Worm (Caenorhabditis elegans) whole organism, L2 larva: ENCODE data around the gene Y57G7A.6.

Experiments used
- C34F6.9 ChIP-seq: fragments of 150-350 bp; optimal IDR thresholded peaks from 2 replicates; lab custom pipeline; 2014; ENCODE audit warnings: missing biosample characterization, missing genetic modification characterization
- F13H6.1 ChIP-seq: sonication (generic microtip); optimal IDR thresholded peaks from 2 replicates; lab custom pipeline; 2016; ENCODE audit warnings: missing genetic modification characterization, missing compliant biosample characterization
- R02D3.7 ChIP-seq: fragments of 150-350 bp; optimal IDR thresholded peaks from 2 replicates; lab custom pipeline; 2014; ENCODE audit warnings: missing biosample characterization, missing genetic modification characterization
- Y55F3AM.14 ChIP-seq: fragments of 200-800 bp; sonication (Bioruptor generic); optimal IDR thresholded peaks from 2 replicates; lab custom pipeline; 2018; ENCODE audit warnings: mild to moderate bottlenecking, missing genetic modification characterization, missing compliant biosample characterization
- ZK546.5 ChIP-seq: sonication (generic microtip); optimal IDR thresholded peaks from 2 replicates; lab custom pipeline; 2017; ENCODE audit warnings: missing biosample characterization, missing genetic modification characterization
- alr-1 ChIP-seq: fragments of 150-350 bp; optimal IDR thresholded peaks from 2 replicates; lab custom pipeline; 2014; ENCODE audit warnings: missing biosample characterization, missing genetic modification characterization
- aly-2 ChIP-seq: fragments of 150-350 bp; optimal IDR thresholded peaks from 2 replicates; lab custom pipeline; 2014; ENCODE audit warnings: missing biosample characterization, missing genetic modification characterization
- ceh-16 ChIP-seq: fragments of 150-350 bp; optimal IDR thresholded peaks from 2 replicates; lab custom pipeline; 2014; ENCODE audit warnings: missing biosample characterization, missing genetic modification characterization
- ceh-82 ChIP-seq: fragments of 150-350 bp; optimal IDR thresholded peaks from 2 replicates; lab custom pipeline; 2014; ENCODE audit warnings: missing biosample characterization, missing genetic modification characterization
- crh-2 ChIP-seq: sonication (generic microtip); optimal IDR thresholded peaks from 2 replicates; lab custom pipeline; 2017; ENCODE audit warnings: missing biosample characterization, missing genetic modification characterization
- egl-27 ChIP-seq: sonication (generic microtip); optimal IDR thresholded peaks from 3 replicates; lab custom pipeline; 2017; ENCODE audit warnings: missing biosample characterization, missing genetic modification reagents, missing genetic modification characterization
- elt-1 ChIP-seq: fragments of 150-350 bp; optimal IDR thresholded peaks from 2 replicates; lab custom pipeline; 2014; ENCODE audit warnings: missing biosample characterization, missing genetic modification characterization
- elt-3 ChIP-seq: sonication (generic microtip); optimal IDR thresholded peaks from 2 replicates; lab custom pipeline; 2017; ENCODE audit warnings: missing biosample characterization, missing genetic modification characterization
- fos-1 ChIP-seq: fragments of 150-350 bp; optimal IDR thresholded peaks from 2 replicates; lab custom pipeline; 2014; ENCODE audit warnings: missing biosample characterization, missing genetic modification characterization
- gmeb-1 ChIP-seq: fragments of 150-350 bp; optimal IDR thresholded peaks from 2 replicates; lab custom pipeline; 2014; ENCODE audit warnings: missing biosample characterization, missing genetic modification characterization
- lin-11 ChIP-seq: fragments of 150-350 bp; sonication (generic microtip); optimal IDR thresholded peaks from 2 replicates; lab custom pipeline; 2014; ENCODE audit warnings: missing biosample characterization, missing genetic modification characterization, inconsistent platforms, mixed read lengths
- lin-13 ChIP-seq: fragments of 150-350 bp; optimal IDR thresholded peaks from 2 replicates; lab custom pipeline; 2014; ENCODE audit warnings: missing biosample characterization, missing genetic modification reagents, missing genetic modification characterization
- lin-39 ChIP-seq: fragments of 150-350 bp; optimal IDR thresholded peaks from 2 replicates; lab custom pipeline; 2014; ENCODE audit warnings: missing biosample characterization, missing genetic modification reagents, missing genetic modification characterization
- lsy-2 ChIP-seq, 2 experiments: fragments of 150-350 bp in 1 of 2; sonication (generic microtip) in 1 of 2; optimal IDR thresholded peaks; 2 replicates each; lab custom pipeline; 2014 to 2017; ENCODE audit warnings: missing biosample characterization in 2 of 2, missing genetic modification characterization in 2 of 2
- mab-5 ChIP-seq: fragments of 150-350 bp; optimal IDR thresholded peaks from 2 replicates; lab custom pipeline; 2014; ENCODE audit warnings: missing biosample characterization, missing genetic modification characterization
- mbf-1 ChIP-seq: sonication (generic microtip); optimal IDR thresholded peaks from 2 replicates; lab custom pipeline; 2017; ENCODE audit warnings: missing biosample characterization, missing genetic modification characterization
- mdl-1 ChIP-seq, 2 experiments: fragments of 150-350 bp in 1 of 2; sonication (generic microtip) in 1 of 2; optimal IDR thresholded peaks; 2 replicates each; lab custom pipeline; 2017; ENCODE audit warnings: missing biosample characterization in 2 of 2, missing genetic modification characterization in 2 of 2
- nhr-10 ChIP-seq: sonication (generic microtip); optimal IDR thresholded peaks from 2 replicates; lab custom pipeline; 2017; ENCODE audit warnings: missing biosample characterization, missing genetic modification characterization
- nhr-12 ChIP-seq: fragments of 150-350 bp; optimal IDR thresholded peaks from 2 replicates; lab custom pipeline; 2014; ENCODE audit warnings: missing biosample characterization, missing genetic modification characterization
- nhr-129 ChIP-seq: fragments of 150-350 bp; optimal IDR thresholded peaks from 2 replicates; lab custom pipeline; 2014; ENCODE audit warnings: missing biosample characterization, missing genetic modification characterization
- nhr-21 ChIP-seq: fragments of 150-350 bp; optimal IDR thresholded peaks from 2 replicates; lab custom pipeline; 2014; ENCODE audit warnings: missing biosample characterization, missing genetic modification characterization
- nhr-23 ChIP-seq: fragments of 150-350 bp; optimal IDR thresholded peaks from 2 replicates; lab custom pipeline; 2014; ENCODE audit warnings: missing biosample characterization, missing genetic modification reagents, missing genetic modification characterization
- nhr-237 ChIP-seq: fragments of 150-350 bp; optimal IDR thresholded peaks from 2 replicates; lab custom pipeline; 2014; ENCODE audit warnings: missing biosample characterization, missing genetic modification characterization
- nhr-25 ChIP-seq: fragments of 150-350 bp; sonication (generic microtip); optimal IDR thresholded peaks from 3 replicates; lab custom pipeline; 2014; ENCODE audit warnings: missing biosample characterization, missing genetic modification characterization
- nhr-6 ChIP-seq: fragments of 150-350 bp; optimal IDR thresholded peaks from 2 replicates; lab custom pipeline; 2014; ENCODE audit warnings: missing biosample characterization, missing genetic modification characterization
- nhr-77 ChIP-seq: fragments of 150-350 bp; optimal IDR thresholded peaks from 2 replicates; lab custom pipeline; 2014; ENCODE audit warnings: missing biosample characterization, missing genetic modification characterization
- peb-1 ChIP-seq: fragments of 150-350 bp; optimal IDR thresholded peaks from 2 replicates; lab custom pipeline; 2014; ENCODE audit warnings: missing biosample characterization, missing genetic modification characterization
- sem-4 ChIP-seq: fragments of 150-350 bp; optimal IDR thresholded peaks from 2 replicates; lab custom pipeline; 2014; ENCODE audit warnings: missing biosample characterization, missing genetic modification reagents, missing genetic modification characterization
- skn-1 ChIP-seq: sonication (generic microtip); optimal IDR thresholded peaks from 2 replicates; lab custom pipeline; 2017; ENCODE audit warnings: missing biosample characterization, missing genetic modification characterization
- sma-9 ChIP-seq, 2 experiments: fragments of 150-350 bp in 1 of 2; sonication (generic microtip) in 1 of 2; optimal IDR thresholded peaks; 2 replicates each; lab custom pipeline; 2014 to 2016; ENCODE audit warnings: missing genetic modification characterization in 2 of 2, mild to moderate bottlenecking in 1 of 2, missing biosample characterization in 1 of 2, missing compliant biosample characterization in 1 of 2, missing genetic modification reagents in 1 of 2, moderate library complexity in 1 of 2
- unc-39 ChIP-seq: fragments of 150-350 bp; optimal IDR thresholded peaks from 2 replicates; lab custom pipeline; 2014; ENCODE audit warnings: missing biosample characterization, missing genetic modification characterization
- unc-55 ChIP-seq: fragments of 150-350 bp; sonication (generic microtip); optimal IDR thresholded peaks from 3 replicates; lab custom pipeline; 2014; ENCODE audit warnings: missing biosample characterization, missing genetic modification reagents, missing genetic modification characterization
- unc-62 ChIP-seq: fragments of 150-350 bp; optimal IDR thresholded peaks from 2 replicates; lab custom pipeline; 2014; ENCODE audit warnings: missing biosample characterization, missing genetic modification reagents, missing genetic modification characterization
- zag-1 ChIP-seq: fragments of 150-350 bp; optimal IDR thresholded peaks from 2 replicates; lab custom pipeline; 2014; ENCODE audit warnings: missing biosample characterization, missing genetic modification characterization
- ztf-1 ChIP-seq: fragments of 200-800 bp; sonication (Bioruptor generic); conservative IDR thresholded peaks from 2 replicates; pipeline ENCODE4 v1.3.6; 2022; ENCODE audit warnings: missing genetic modification characterization, missing compliant biosample characterization
- ztf-11 ChIP-seq: sonication (generic microtip); optimal IDR thresholded peaks from 2 replicates; lab custom pipeline; 2017; ENCODE audit warnings: missing biosample characterization, missing genetic modification characterization
- ztf-4 ChIP-seq: fragments of 150-350 bp; optimal IDR thresholded peaks from 2 replicates; lab custom pipeline; 2014; ENCODE audit warnings: missing biosample characterization, missing genetic modification characterization

Gene Y57G7A.6

DNA sequence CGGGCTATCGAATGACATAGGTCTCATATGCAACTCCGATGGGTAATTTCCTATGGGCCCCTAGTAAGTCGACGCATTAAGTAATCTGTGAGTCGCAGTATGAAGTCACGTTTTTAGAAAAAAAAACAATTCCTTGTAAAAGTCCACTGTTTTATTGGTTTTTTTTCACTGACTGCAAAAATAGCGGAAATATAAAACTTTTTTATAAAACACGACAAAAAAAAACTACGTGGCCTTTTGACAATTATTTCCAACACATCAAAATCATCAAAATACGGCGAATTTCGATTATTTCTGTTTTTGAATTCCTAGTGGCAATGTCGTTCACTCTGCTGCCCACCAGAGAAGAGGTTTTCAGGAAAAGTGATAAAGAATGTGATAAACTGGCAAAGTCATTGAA, 26.8 kb downstream of the Y57G7A.6 start, which contains the start of gene clpr-2:
Gene clpr-2, plus strand, starts transcription at position 301 of the 400 bp plus-strand sequence.
- TF ChIP-seq nhr-21 (no peak), elt-3 (tag; lab: Kevin White, UChicago) (no peak), crh-2 (tag; lab: Kevin White, UChicago) (no peak), aly-2 (tag; lab: Kevin White, UChicago) (no peak), egl-27 (tag; lab: Kevin White, UChicago) (no peak), lin-11 (tag; lab: Kevin White, UChicago) (no peak), elt-1 (no peak), ZK546.5 (tag; lab: Kevin White, UChicago) (no peak), nhr-12 (tag; lab: Kevin White, UChicago) (no peak), lsy-2 (tag; optimal IDR thresholded peaks at IDR 0.05; lab: Kevin White, UChicago) (no peak), F13H6.1 (no peak), nhr-6 (tag; lab: Kevin White, UChicago) (no peak), R02D3.7 (tag; lab: Kevin White, UChicago) (no peak), nhr-237 (tag; lab: Kevin White, UChicago) (no peak), nhr-10 (tag; lab: Kevin White, UChicago) (no peak), mab-5 (no peak), ztf-11 (tag; lab: Kevin White, UChicago) (no peak), nhr-25 (no peak)

- TF ChIP-seq lsy-2 (tag; optimal IDR thresholded peaks at IDR 0.05; lab: Kevin White, UChicago) (no peak), nhr-77 (no peak), aly-2 (tag; lab: Kevin White, UChicago) (no peak), Y55F3AM.14 (GFP tag; lab: Kevin White, UChicago) (no peak), ztf-1 (no peak), unc-55 (GFP tag; lab: Kevin White, UChicago) (no peak), nhr-12 (tag; lab: Kevin White, UChicago) (no peak)
Observed at ce11 chrII:1256742-1257141, 28.7 kb downstream of the Y57G7A.6 start.

DNA sequence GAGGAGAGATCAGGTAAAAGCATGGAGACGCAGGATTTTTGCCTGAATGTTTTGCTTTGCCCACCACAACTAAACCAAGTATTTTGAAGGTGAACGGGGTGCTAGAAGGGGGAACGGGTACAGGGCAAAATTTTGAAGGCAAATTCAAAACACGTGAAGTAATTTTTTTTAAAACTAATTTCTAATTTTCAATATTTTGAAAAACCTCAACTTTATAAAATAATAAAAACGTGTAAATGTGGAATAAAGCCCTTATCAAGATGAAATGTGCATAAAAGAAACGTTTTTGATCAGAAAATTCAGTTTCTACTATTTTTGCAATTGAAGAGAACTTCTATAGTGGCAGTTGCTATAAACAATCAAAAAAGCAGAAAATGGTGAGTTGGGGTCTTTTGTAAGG, 29.8 kb downstream of the Y57G7A.6 start, which contains the start of gene clec-119:
Gene clec-119, plus strand, starts transcription at position 301 of the 400 bp plus-strand sequence.
- TF ChIP-seq crh-2 (tag; lab: Kevin White, UChicago): no peak
- TF ChIP-seq mab-5: no peak
- TF ChIP-seq nhr-77: no peak
- TF ChIP-seq nhr-21: no peak
- no peak for TF ChIP-seq sem-4
- no peak for TF ChIP-seq nhr-237 (tag; lab: Kevin White, UChicago)
- no peak for TF ChIP-seq nhr-23
- TF ChIP-seq zag-1: no peak
- no peak for TF ChIP-seq ztf-11 (tag; lab: Kevin White, UChicago)
- no peak for TF ChIP-seq nhr-12 (tag; lab: Kevin White, UChicago)
- TF ChIP-seq unc-39 (tag; lab: Kevin White, UChicago): no peak
- no peak for TF ChIP-seq nhr-10 (tag; lab: Kevin White, UChicago)
- TF ChIP-seq C34F6.9: no peak
- TF ChIP-seq alr-1: no peak
- no peak for TF ChIP-seq elt-1
- TF ChIP-seq ztf-1: no peak
- TF ChIP-seq skn-1: no peak
- no peak for TF ChIP-seq elt-3 (tag; lab: Kevin White, UChicago)

DNA sequence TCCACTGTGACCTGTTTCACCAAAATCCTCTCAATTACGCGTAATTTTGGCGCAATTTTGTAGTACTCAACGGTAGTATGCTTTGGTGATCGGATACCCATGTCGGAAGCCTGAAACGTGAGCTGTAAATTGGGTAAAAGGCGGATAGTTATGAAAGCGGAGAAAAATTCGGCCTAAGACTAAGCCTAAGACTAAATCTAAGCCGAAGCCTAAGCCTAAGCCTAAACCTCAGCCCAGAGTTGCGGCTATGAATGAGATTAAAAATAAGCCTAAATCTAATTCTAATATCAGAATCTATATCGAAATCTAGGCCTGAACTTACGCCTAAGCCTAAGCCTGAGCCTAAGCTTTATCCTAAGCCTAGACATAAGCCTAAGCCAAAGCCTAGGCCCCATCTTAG, 33.2 kb downstream of the Y57G7A.6 start, which contains the start of gene lin-42:
Gene lin-42, minus strand, starts transcription at position 101 of the 400 bp plus-strand sequence.
- TF ChIP-seq nhr-25 (no peak), nhr-77 (no peak)
- TF ChIP-seq, all 48 proteins: peak for 0

ce11 chrII:1246855-1247259, 38.6 kb downstream of the Y57G7A.6 start:
- TF ChIP-seq sem-4 (peak; percentile 72), nhr-129 (tag; lab: Kevin White, UChicago) (peak; percentile 53), ceh-82 (peak; percentile 76), mdl-1 (tag; optimal IDR thresholded peaks at IDR 0.05; lab: Kevin White, UChicago) (peak; percentile 87 to 90), mab-5 (peak; percentile 9), lin-13 (GFP tag; lab: Kevin White, UChicago) (peak; percentile 61), zag-1 (peak; percentile 91), nhr-77 (no peak), ZK546.5 (tag; lab: Kevin White, UChicago) (no peak), aly-2 (tag; lab: Kevin White, UChicago) (no peak), unc-62 (GFP tag; lab: Kevin White, UChicago) (peak; percentile 65), R02D3.7 (tag; lab: Kevin White, UChicago) (no peak), ztf-4 (no peak), gmeb-1 (tag; lab: Kevin White, UChicago) (peak; percentile 46), sma-9 (GFP tag; optimal IDR thresholded peaks at IDR 0.05; lab: Kevin White, UChicago) (peak; percentile 91), sma-9 (tag; optimal IDR thresholded peaks at IDR 0.05; lab: Kevin White, UChicago) (no peak), ztf-11 (tag; lab: Kevin White, UChicago) (no peak), crh-2 (tag; lab: Kevin White, UChicago) (peak; percentile 46), F13H6.1 (peak; percentile 100), skn-1 (no peak), unc-55 (GFP tag; lab: Kevin White, UChicago) (peak; percentile 83), fos-1 (tag; lab: Kevin White, UChicago) (peak; percentile 84), unc-39 (tag; lab: Kevin White, UChicago) (no peak), nhr-12 (tag; lab: Kevin White, UChicago) (no peak), egl-27 (tag; lab: Kevin White, UChicago) (peak; percentile 86), nhr-6 (tag; lab: Kevin White, UChicago) (no peak), peb-1 (no peak), mbf-1 (tag; lab: Kevin White, UChicago) (no peak), lin-39 (tag; lab: Kevin White, UChicago) (no peak), ceh-16 (tag; lab: Kevin White, UChicago) (peak; percentile 69), elt-3 (tag; lab: Kevin White, UChicago) (no peak)
